Worm (Caenorhabditis elegans) whole organism, L4 larva: ENCODE results near the gene pde-12.

Source experiments
- R02D3.7 ChIP-seq: fragments of 150-350 bp; sonication (generic microtip); optimal IDR thresholded peaks from 3 replicates; lab custom pipeline; 2014; ENCODE audit warnings: missing biosample characterization, missing genetic modification characterization
- Y75B8A.6 ChIP-seq: fragments of 200-800 bp; sonication (Bioruptor generic); IDR thresholded peaks from 2 replicates; pipeline ENCODE4 v1.3.6; 2022; ENCODE audit warnings: missing genetic modification reagents, missing genetic modification characterization, missing compliant biosample characterization
- arid-1 ChIP-seq: fragments of 200-800 bp; sonication (Bioruptor generic); conservative IDR thresholded peaks from 2 replicates; pipeline ENCODE4 v1.3.6; 2022; ENCODE audit warnings: missing genetic modification reagents, missing genetic modification characterization, missing compliant biosample characterization
- ces-1 ChIP-seq: fragments of 150-350 bp; sonication (generic microtip); optimal IDR thresholded peaks from 4 replicates; lab custom pipeline; 2014; ENCODE audit warnings: missing biosample characterization, missing genetic modification reagents, missing genetic modification characterization
- egl-27 ChIP-seq: sonication (generic microtip); optimal IDR thresholded peaks from 3 replicates; lab custom pipeline; 2017; ENCODE audit warnings: missing biosample characterization, missing genetic modification reagents, missing genetic modification characterization
- lin-15B ChIP-seq: fragments of 150-350 bp; sonication (generic microtip); optimal IDR thresholded peaks from 3 replicates; lab custom pipeline; 2014; ENCODE audit warnings: missing biosample characterization, missing genetic modification characterization
- nhr-237 ChIP-seq: sonication (generic microtip); optimal IDR thresholded peaks from 2 replicates; lab custom pipeline; 2017; ENCODE audit warnings: missing biosample characterization, missing genetic modification characterization
- nhr-25 ChIP-seq: sonication (generic microtip); optimal IDR thresholded peaks from 2 replicates; lab custom pipeline; 2017; ENCODE audit warnings: missing genetic modification characterization, mild to moderate bottlenecking, missing compliant biosample characterization, antibody characterized with exemption, moderate library complexity, borderline replicate concordance; ENCODE audit not compliant: insufficient read depth
- pha-4 ChIP-seq, 2 experiments: fragments of 150-350 bp in 1 of 2; fragments of 200-800 bp in 1 of 2; sonication (Bioruptor generic) in 1 of 2; IDR thresholded peaks in 1 of 2; optimal IDR thresholded peaks in 1 of 2; 2 replicates each; pipeline versions ENCODE4 v1.3.6 to Lab custom; 2014 to 2022; ENCODE audit warnings: missing genetic modification characterization in 2 of 2, missing genetic modification reagents in 2 of 2, missing biosample characterization in 1 of 2, missing compliant biosample characterization in 1 of 2
- skn-1 ChIP-seq: fragments of 150-350 bp; optimal IDR thresholded peaks from 2 replicates; lab custom pipeline; 2014; ENCODE audit warnings: missing biosample characterization, missing genetic modification characterization
- tag-97 ChIP-seq: fragments of 200-800 bp; sonication (Bioruptor generic); IDR thresholded peaks from 2 replicates; pipeline ENCODE4 v1.3.6; 2022; ENCODE audit warnings: missing genetic modification characterization, missing compliant biosample characterization
- unc-62 ChIP-seq, 3 experiments: fragments of 150-350 bp in 1 of 3; sonication (generic microtip); optimal IDR thresholded peaks in 2 of 3; peaks in 1 of 3; 1 replicate in 1 of 3; 2 replicates in 2 of 3; lab custom pipeline; 2014 to 2017; ENCODE audit warnings: missing biosample characterization in 3 of 3, missing genetic modification characterization in 3 of 3, missing genetic modification reagents in 3 of 3, missing genotype in 1 of 3

- no peak for TF ChIP-seq unc-62 (GFP tag; optimal IDR thresholded peaks at IDR 0.05 in 1 of 2; lab: Kevin White, UChicago)
- TF ChIP-seq unc-62 (tag; optimal IDR thresholded peaks at IDR 0.05; lab: Kevin White, UChicago): no peak
- no peak for TF ChIP-seq nhr-237
- TF ChIP-seq nhr-25 (tag; lab: Kevin White, UChicago): no peak
- TF ChIP-seq egl-27 (tag; lab: Kevin White, UChicago): no peak
- no peak for TF ChIP-seq R02D3.7 (tag; lab: Kevin White, UChicago)
- no peak for TF ChIP-seq ces-1 (GFP tag; lab: Kevin White, UChicago)
- no peak for TF ChIP-seq skn-1
- no peak for TF ChIP-seq arid-1
- no peak for TF ChIP-seq tag-97 (GFP tag; lab: Robert Waterston, UW)
- no peak for TF ChIP-seq pha-4 (GFP tag; IDR thresholded peaks at IDR 0.05; lab: Robert Waterston, UW)
- no peak for TF ChIP-seq pha-4 (tag; optimal IDR thresholded peaks at IDR 0.05; lab: Kevin White, UChicago)
- TF ChIP-seq lin-15B (tag; lab: Kevin White, UChicago): no peak
- TF ChIP-seq Y75B8A.6 (GFP tag; lab: Robert Waterston, UW): no peak
Observed at ce11 chrIII:10870161-10870560, 25.3 kb upstream of the pde-12 start.
